Fruit fly (Drosophila melanogaster) whole organism, embryonic: Measurements from ENCODE around the gene Trim9.

Source experiments
- Antp ChIP-seq: fragments of 200-800 bp; sonication (Bioruptor generic); optimal IDR thresholded peaks from 3 replicates; lab custom pipeline; 2016; ENCODE audit warnings: missing biosample characterization, missing genetic modification characterization
- Blimp-1 ChIP-seq: fragments of 200-800 bp; sonication (Bioruptor generic); optimal IDR thresholded peaks from 3 replicates; lab custom pipeline; 2018; ENCODE audit warnings: missing biosample characterization, missing genetic modification characterization, mild to moderate bottlenecking, moderate library complexity, missing genetic modification reagents
- CG10209 ChIP-seq: fragments of 200-800 bp; sonication (Bioruptor generic); optimal IDR thresholded peaks from 3 replicates; lab custom pipeline; 2017; ENCODE audit warnings: missing biosample characterization, mild to moderate bottlenecking, missing genetic modification characterization, missing genetic modification reagents
- CG12391 ChIP-seq: fragments of 200-800 bp; sonication (Bioruptor generic); optimal IDR thresholded peaks from 3 replicates; lab custom pipeline; 2018; ENCODE audit warnings: missing biosample characterization, mild to moderate bottlenecking, missing genetic modification characterization, moderate library complexity
- CG14050 ChIP-seq: fragments of 200-800 bp; sonication (Bioruptor generic); IDR thresholded peaks from 3 replicates; pipeline ENCODE4 v1.3.6; 2022; ENCODE audit warnings: missing biosample characterization, missing genetic modification characterization
- CG14667 ChIP-seq: fragments of 200-800 bp; sonication (Bioruptor generic); IDR thresholded peaks from 2 replicates; pipeline ENCODE4 v1.3.6; 2022; ENCODE audit warnings: missing biosample characterization, missing genetic modification characterization
- CG14965 ChIP-seq: fragments of 200-800 bp; sonication (Bioruptor generic); optimal IDR thresholded peaks from 2 replicates; lab custom pipeline; 2016; ENCODE audit warnings: missing biosample characterization, missing genetic modification characterization, borderline replicate concordance
- CG1602 ChIP-seq: fragments of 200-800 bp; sonication (Bioruptor generic); optimal IDR thresholded peaks from 3 replicates; lab custom pipeline; 2016; ENCODE audit warnings: missing biosample characterization, missing genetic modification characterization
- CG18599 ChIP-seq: fragments of 200-800 bp; sonication (Bioruptor generic); optimal IDR thresholded peaks from 3 replicates; lab custom pipeline; 2017; ENCODE audit warnings: missing biosample characterization, missing genetic modification characterization, mild to moderate bottlenecking, moderate library complexity, missing genetic modification reagents
- CG31365 ChIP-seq: fragments of 200-800 bp; sonication (Bioruptor generic); optimal IDR thresholded peaks from 2 replicates; lab custom pipeline; 2018; ENCODE audit warnings: missing biosample characterization, mild to moderate bottlenecking, missing genetic modification characterization
- CG33213 ChIP-seq: fragments of 200-800 bp; sonication (Bioruptor generic); optimal IDR thresholded peaks from 3 replicates; lab custom pipeline; 2016; ENCODE audit warnings: missing biosample characterization, missing genetic modification characterization
- CG34376 ChIP-seq: fragments of 200-800 bp; sonication (Bioruptor generic); optimal IDR thresholded peaks from 2 replicates; lab custom pipeline; 2018; ENCODE audit warnings: missing biosample characterization, mild to moderate bottlenecking, missing genetic modification characterization
- CG4282 ChIP-seq: fragments of 200-800 bp; sonication (Bioruptor generic); optimal IDR thresholded peaks from 2 replicates; lab custom pipeline; 2016; ENCODE audit warnings: missing biosample characterization, missing genetic modification characterization
- CG5245 ChIP-seq: fragments of 200-800 bp; sonication (Bioruptor generic); optimal IDR thresholded peaks from 3 replicates; lab custom pipeline; 2016; ENCODE audit warnings: missing biosample characterization, missing genetic modification characterization
- CG6791 ChIP-seq: fragments of 200-800 bp; sonication (Bioruptor generic); IDR thresholded peaks from 3 replicates; pipeline ENCODE4 v1.3.6; 2022; ENCODE audit warnings: missing biosample characterization, missing genetic modification characterization; ENCODE audit not compliant: partially characterized antibody
- CG7372 ChIP-seq: fragments of 200-800 bp; sonication (Bioruptor generic); IDR thresholded peaks from 2 replicates; pipeline ENCODE4 v1.3.6; 2022; ENCODE audit warnings: missing biosample characterization, missing genetic modification characterization
- CG8944 ChIP-seq: fragments of 200-800 bp; sonication (Bioruptor generic); optimal IDR thresholded peaks from 3 replicates; lab custom pipeline; 2016; ENCODE audit warnings: missing biosample characterization, missing genetic modification characterization
- CG9609 ChIP-seq: fragments of 200-800 bp; sonication (Bioruptor generic); optimal IDR thresholded peaks from 3 replicates; lab custom pipeline; 2016; ENCODE audit warnings: missing biosample characterization, missing genetic modification characterization
- Camta ChIP-seq: fragments of 200-800 bp; sonication (Bioruptor generic); optimal IDR thresholded peaks from 2 replicates; lab custom pipeline; 2016; ENCODE audit warnings: missing biosample characterization, missing genetic modification characterization
- CoRest ChIP-seq: fragments of 200-800 bp; sonication (Bioruptor generic); optimal IDR thresholded peaks from 3 replicates; lab custom pipeline; 2018; ENCODE audit warnings: missing biosample characterization, mild to moderate bottlenecking, missing genetic modification characterization, moderate library complexity
- Dad ChIP-seq: fragments of 200-800 bp; sonication (Bioruptor generic); optimal IDR thresholded peaks from 3 replicates; lab custom pipeline; 2016; ENCODE audit warnings: missing biosample characterization, missing genetic modification characterization
- HmgZ ChIP-seq: fragments of 200-800 bp; sonication (Bioruptor generic); optimal IDR thresholded peaks from 2 replicates; lab custom pipeline; 2018; ENCODE audit warnings: missing biosample characterization, mild to moderate bottlenecking, missing genetic modification characterization
- Hmr ChIP-seq: fragments of 200-800 bp; sonication (Bioruptor generic); optimal IDR thresholded peaks from 3 replicates; lab custom pipeline; 2017; ENCODE audit warnings: mild to moderate bottlenecking, missing biosample characterization, missing genetic modification reagents, missing genetic modification characterization
- Jarid2 ChIP-seq: fragments of 200-800 bp; sonication (Bioruptor generic); optimal IDR thresholded peaks from 3 replicates; lab custom pipeline; 2017; ENCODE audit warnings: mild to moderate bottlenecking, missing biosample characterization, missing genetic modification reagents, missing genetic modification characterization
- Med ChIP-seq: fragments of 200-800 bp; sonication (Bioruptor generic); peaks from one replicate; lab custom pipeline; 2016; ENCODE audit warnings: missing biosample characterization, missing genetic modification characterization, mild to moderate bottlenecking, inconsistent platforms, moderate library complexity
- Mrtf ChIP-seq: fragments of 200-800 bp; sonication (Bioruptor generic); IDR thresholded peaks from 3 replicates; pipeline ENCODE4 v1.3.6; 2022; ENCODE audit warnings: missing biosample characterization, missing genetic modification characterization
- Myb ChIP-seq: fragments of 200-800 bp; sonication (Bioruptor generic); optimal IDR thresholded peaks from 2 replicates; lab custom pipeline; 2016; ENCODE audit warnings: missing biosample characterization, missing genetic modification characterization
- NC2β ChIP-seq: fragments of 200-800 bp; sonication (Bioruptor generic); optimal IDR thresholded peaks from 2 replicates; lab custom pipeline; 2016; ENCODE audit warnings: missing biosample characterization, missing genetic modification characterization
- Scr ChIP-seq: fragments of 200-800 bp; sonication (Bioruptor generic); IDR thresholded peaks from 2 replicates; pipeline ENCODE4 v1.3.6; 2022; ENCODE audit warnings: missing biosample characterization, missing genetic modification characterization; ENCODE audit not compliant: partially characterized antibody
- ap ChIP-seq: fragments of 200-800 bp; sonication (Bioruptor generic); IDR thresholded peaks from 2 replicates; pipeline ENCODE4 v1.3.6; 2022; ENCODE audit warnings: missing biosample characterization, missing genetic modification characterization
- caup ChIP-seq: fragments of 200-800 bp; sonication (Bioruptor generic); optimal IDR thresholded peaks from 3 replicates; lab custom pipeline; 2017; ENCODE audit warnings: missing biosample characterization, mild to moderate bottlenecking, missing genetic modification characterization, moderate library complexity; ENCODE audit not compliant: severe bottlenecking
- dati ChIP-seq: fragments of 200-800 bp; sonication (Bioruptor generic); IDR thresholded peaks from 2 replicates; pipeline ENCODE4 v1.3.6; 2022; ENCODE audit warnings: missing biosample characterization, missing genetic modification characterization
- dm ChIP-seq: fragments of 200-800 bp; sonication (Bioruptor generic); optimal IDR thresholded peaks from 3 replicates; lab custom pipeline; 2016; ENCODE audit warnings: missing biosample characterization, missing genetic modification characterization
- dmrt11E ChIP-seq: fragments of 200-800 bp; sonication (Bioruptor generic); optimal IDR thresholded peaks from 3 replicates; lab custom pipeline; 2018; ENCODE audit warnings: missing biosample characterization, mild to moderate bottlenecking, missing genetic modification characterization, moderate library complexity
- dysf ChIP-seq: fragments of 200-800 bp; sonication (Bioruptor generic); IDR thresholded peaks from 3 replicates; pipeline ENCODE4 v1.3.6; 2022; ENCODE audit warnings: missing biosample characterization, missing genetic modification characterization
- eyg ChIP-seq: fragments of 200-800 bp; sonication (Bioruptor generic); optimal IDR thresholded peaks from 3 replicates; lab custom pipeline; 2016; ENCODE audit warnings: missing biosample characterization, missing genetic modification characterization
- gcm2 ChIP-seq: fragments of 200-800 bp; sonication (Bioruptor generic); optimal IDR thresholded peaks from 2 replicates; lab custom pipeline; 2016; ENCODE audit warnings: missing biosample characterization, missing genetic modification characterization
- gt ChIP-seq: fragments of 200-800 bp; sonication (Bioruptor generic); IDR thresholded peaks from 2 replicates; pipeline ENCODE4 v1.3.6; 2022; ENCODE audit warnings: missing biosample characterization, missing genetic modification characterization
- ind ChIP-seq: fragments of 200-800 bp; sonication (Bioruptor generic); optimal IDR thresholded peaks from 3 replicates; lab custom pipeline; 2016; ENCODE audit warnings: missing biosample characterization, missing genetic modification characterization
- jigr1 ChIP-seq: fragments of 200-800 bp; sonication (Bioruptor generic); IDR thresholded peaks from 3 replicates; pipeline ENCODE4 v1.3.6; 2022; ENCODE audit warnings: missing biosample characterization, missing genetic modification characterization
- klu ChIP-seq: fragments of 200-800 bp; sonication (Bioruptor generic); IDR thresholded peaks from 2 replicates; pipeline ENCODE4 v1.3.6; 2022; ENCODE audit warnings: missing biosample characterization, missing genetic modification characterization
- maf-S ChIP-seq: fragments of 200-800 bp; sonication (Bioruptor generic); optimal IDR thresholded peaks from 2 replicates; lab custom pipeline; 2016; ENCODE audit warnings: missing biosample characterization, missing genetic modification characterization
- odd ChIP-seq: fragments of 200-800 bp; sonication (Bioruptor generic); optimal IDR thresholded peaks from 2 replicates; lab custom pipeline; 2017; ENCODE audit warnings: missing biosample characterization, mild to moderate bottlenecking, missing genetic modification characterization
- pb ChIP-seq: fragments of 200-800 bp; sonication (Bioruptor generic); optimal IDR thresholded peaks from 3 replicates; lab custom pipeline; 2016; ENCODE audit warnings: missing biosample characterization, missing genetic modification characterization
- pzg ChIP-seq: fragments of 200-800 bp; sonication (Bioruptor generic); optimal IDR thresholded peaks from 3 replicates; lab custom pipeline; 2018; ENCODE audit warnings: missing biosample characterization, mild to moderate bottlenecking, missing genetic modification characterization, moderate library complexity
- rib ChIP-seq: fragments of 200-800 bp; sonication (Bioruptor generic); IDR thresholded peaks from 2 replicates; pipeline ENCODE4 v1.3.6; 2022; ENCODE audit warnings: missing biosample characterization, missing genetic modification characterization
- shn ChIP-seq: fragments of 200-800 bp; sonication (Bioruptor generic); optimal IDR thresholded peaks from 3 replicates; lab custom pipeline; 2016; ENCODE audit warnings: missing biosample characterization, missing genetic modification characterization
- slp2 ChIP-seq: fragments of 200-800 bp; sonication (Bioruptor generic); optimal IDR thresholded peaks from 2 replicates; lab custom pipeline; 2016; ENCODE audit warnings: missing biosample characterization, missing genetic modification characterization
- trh ChIP-seq: fragments of 200-800 bp; sonication (Bioruptor generic); optimal IDR thresholded peaks from 2 replicates; lab custom pipeline; 2016; ENCODE audit warnings: missing biosample characterization, missing genetic modification characterization
- ttk ChIP-seq: fragments of 200-800 bp; sonication (Bioruptor generic); IDR thresholded peaks from 2 replicates; pipeline ENCODE4 v2.1.2; 2022; ENCODE audit warnings: missing biosample characterization, missing genetic modification characterization

Gene Trim9

DNA sequence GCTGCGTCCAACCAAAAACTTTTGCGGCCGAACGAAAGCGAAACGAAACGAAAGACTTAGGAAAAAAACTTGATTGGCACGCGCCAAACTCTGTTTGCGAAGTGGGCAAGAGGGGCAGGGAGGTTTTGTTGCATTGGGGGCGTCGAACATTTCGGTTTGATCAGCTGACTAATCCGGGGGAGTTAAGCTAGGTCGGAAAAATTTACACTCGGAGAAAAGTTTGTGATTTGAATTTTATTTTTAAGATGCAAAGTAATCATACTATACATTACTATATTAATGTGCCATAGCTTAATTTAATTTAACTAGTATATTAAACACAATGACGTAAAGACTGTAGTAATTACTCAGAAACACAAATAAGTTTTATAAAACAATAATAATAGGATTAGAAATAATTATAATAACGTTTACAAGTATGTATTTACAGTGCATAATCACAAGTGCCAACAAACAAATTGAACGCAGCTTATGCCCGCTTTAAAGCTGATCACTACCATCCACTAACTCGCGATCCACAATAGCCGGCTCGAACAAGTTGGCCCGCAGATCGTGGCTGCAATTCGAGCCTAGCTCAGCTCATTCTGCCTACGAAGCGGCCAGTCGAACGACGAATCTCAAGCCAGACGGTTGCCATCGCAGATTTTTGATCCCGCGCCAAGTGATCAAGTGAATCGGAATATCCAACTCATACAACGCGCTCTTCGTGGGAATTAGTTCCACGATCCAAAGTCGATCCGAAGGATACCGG, 117.0 kb downstream of the Trim9 start, which contains the start of gene CG31871 (continued):
- no peak for TF ChIP-seq maf-S (GFP tag; lab: Kevin White, UChicago)
- no peak for TF ChIP-seq Scr
- TF ChIP-seq CG31365 = no peak
- TF ChIP-seq CG14667 = peak; percentile 33; the same call in 1 of the 2 replicates
- no peak for TF ChIP-seq slp2
- TF ChIP-seq CG34376 (GFP tag; lab: Kevin White, UChicago) = no peak
- no peak for TF ChIP-seq dati (GFP tag; lab: Robert Waterston, UW)
- TF ChIP-seq CG4282 (GFP tag; lab: Kevin White, UChicago) = no peak
- TF ChIP-seq CG7372 (GFP tag; lab: Robert Waterston, UW) = no peak
- TF ChIP-seq CG18599 (GFP tag; lab: Kevin White, UChicago) = peak; percentile 64
- no peak for TF ChIP-seq Camta (GFP tag; lab: Kevin White, UChicago)
- no peak for TF ChIP-seq CG14965 (GFP tag; lab: Kevin White, UChicago)
- TF ChIP-seq CG9609 = no peak
- peak; percentile 58 for TF ChIP-seq Hmr (GFP tag; lab: Kevin White, UChicago)
- peak; percentile 43 for TF ChIP-seq HmgZ (tag; lab: Kevin White, UChicago)
- no peak for TF ChIP-seq CG33213 (GFP tag; lab: Kevin White, UChicago)
- TF ChIP-seq dmrt11E (tag; lab: Kevin White, UChicago) = peak; percentile 71
- TF ChIP-seq dm (GFP tag; lab: Kevin White, UChicago) = no peak
- peak; percentile 56 for TF ChIP-seq ap
- TF ChIP-seq gcm2 (GFP tag; lab: Kevin White, UChicago) = no peak
- no peak for TF ChIP-seq eyg (GFP tag; lab: Kevin White, UChicago)
- TF ChIP-seq Jarid2 (GFP tag; lab: Kevin White, UChicago) = peak; percentile 52
- TF ChIP-seq NC2β = no peak
- peak; percentile 21 for TF ChIP-seq CG1602
- TF ChIP-seq Med = peak; percentile 68
- no peak for TF ChIP-seq rib (GFP tag; lab: Robert Waterston, UW)
- TF ChIP-seq ttk = peak; percentile 77
- TF ChIP-seq odd = peak; percentile 59
- TF ChIP-seq CG14050 (GFP tag; lab: Robert Waterston, UW) = peak; percentile 29; the same call in 2 of the 3 replicates
- TF ChIP-seq klu = peak; percentile 92
- no peak for TF ChIP-seq CG5245
- no peak for TF ChIP-seq Antp
- TF ChIP-seq Myb (GFP tag; lab: Kevin White, UChicago) = no peak
- peak; percentile 81 for TF ChIP-seq dysf (GFP tag; lab: Robert Waterston, UW)
- TF ChIP-seq jigr1 (GFP tag; lab: Robert Waterston, UW) = no peak
- peak; percentile 29; the same call in 1 of the 3 replicates for TF ChIP-seq Mrtf
- no peak for TF ChIP-seq CG8944 (GFP tag; lab: Kevin White, UChicago)
- TF ChIP-seq CG10209 (GFP tag; lab: Kevin White, UChicago) = peak; percentile 61
- peak; percentile 88 for TF ChIP-seq CoRest (tag; lab: Kevin White, UChicago)
- no peak for TF ChIP-seq gt
- TF ChIP-seq Dad = no peak
- TF ChIP-seq pb (GFP tag; lab: Kevin White, UChicago) = no peak
- peak; percentile 48 for TF ChIP-seq ind (GFP tag; lab: Kevin White, UChicago)
- peak; percentile 83 for TF ChIP-seq CG12391 (tag; lab: Kevin White, UChicago)
- peak; percentile 18 for TF ChIP-seq trh (GFP tag; lab: Kevin White, UChicago)
- TF ChIP-seq CG6791 (GFP tag; lab: Robert Waterston, UW) = no peak
- TF ChIP-seq shn (GFP tag; lab: Kevin White, UChicago) = no peak
- no peak for TF ChIP-seq pzg (GFP tag; lab: Kevin White, UChicago)
- peak; percentile 57 for TF ChIP-seq caup (GFP tag; lab: Kevin White, UChicago)
- peak; percentile 89 for TF ChIP-seq Blimp-1 (GFP tag; lab: Kevin White, UChicago)
